Fruit fly (Drosophila melanogaster) whole organism, embryonic: ENCODE measurements around the gene Chd64.

Experiments used
- BEAF-32 ChIP-seq: fragments of 200-800 bp; sonication (Bioruptor generic); optimal IDR thresholded peaks from 3 replicates; lab custom pipeline; 2017; ENCODE audit warnings: missing biosample characterization, missing genetic modification characterization, mild to moderate bottlenecking, moderate library complexity, missing genetic modification reagents
- CG11398 ChIP-seq: fragments of 200-800 bp; sonication (Bioruptor generic); optimal IDR thresholded peaks from 2 replicates; lab custom pipeline; 2016; ENCODE audit warnings: missing biosample characterization, missing genetic modification characterization
- CG12299 ChIP-seq: fragments of 200-800 bp; sonication (Bioruptor generic); optimal IDR thresholded peaks from 2 replicates; lab custom pipeline; 2018; ENCODE audit warnings: missing biosample characterization, mild to moderate bottlenecking, missing genetic modification characterization
- CG1233 ChIP-seq: fragments of 200-800 bp; sonication (Bioruptor generic); optimal IDR thresholded peaks from 4 replicates; lab custom pipeline; 2018; ENCODE audit warnings: missing biosample characterization, mild to moderate bottlenecking, missing genetic modification characterization
- CG12659 ChIP-seq: fragments of 200-800 bp; sonication (Bioruptor generic); optimal IDR thresholded peaks from 3 replicates; lab custom pipeline; 2017; ENCODE audit warnings: mild to moderate bottlenecking, missing biosample characterization, missing genetic modification reagents, missing genetic modification characterization
- CG17802 ChIP-seq: fragments of 200-800 bp; sonication (Bioruptor generic); optimal IDR thresholded peaks from 2 replicates; lab custom pipeline; 2018; ENCODE audit warnings: missing biosample characterization, mild to moderate bottlenecking, missing genetic modification characterization, moderate library complexity
- CG31441 ChIP-seq: fragments of 200-800 bp; sonication (Bioruptor generic); IDR thresholded peaks from 2 replicates; pipeline ENCODE4 v1.3.6; 2022; ENCODE audit warnings: missing biosample characterization, missing genetic modification characterization
- CG32532 ChIP-seq: fragments of 200-800 bp; sonication (Bioruptor generic); IDR thresholded peaks from 2 replicates; pipeline ENCODE4 v1.3.6; 2022; ENCODE audit warnings: missing biosample characterization, missing genetic modification characterization
- CG34224 ChIP-seq: fragments of 200-800 bp; sonication (Bioruptor generic); IDR thresholded peaks from 3 replicates; pipeline ENCODE4 v1.3.6; 2022; ENCODE audit warnings: missing biosample characterization, missing genetic modification characterization; ENCODE audit not compliant: partially characterized antibody
- CG42726 ChIP-seq: fragments of 200-800 bp; sonication (Bioruptor generic); IDR thresholded peaks from 2 replicates; pipeline ENCODE4 v1.3.6; 2022; ENCODE audit warnings: missing biosample characterization, missing genetic modification characterization; ENCODE audit not compliant: partially characterized antibody
- CG4282 ChIP-seq: fragments of 200-800 bp; sonication (Bioruptor generic); optimal IDR thresholded peaks from 2 replicates; lab custom pipeline; 2016; ENCODE audit warnings: missing biosample characterization, missing genetic modification characterization
- CG7963 ChIP-seq: fragments of 200-800 bp; sonication (Bioruptor generic); IDR thresholded peaks from 3 replicates; pipeline ENCODE4 v1.3.6; 2022; ENCODE audit warnings: missing biosample characterization, missing genetic modification characterization; ENCODE audit not compliant: partially characterized antibody
- CG8765 ChIP-seq: fragments of 200-800 bp; sonication (Bioruptor generic); IDR thresholded peaks from 2 replicates; pipeline ENCODE4 v1.3.6; 2022; ENCODE audit warnings: missing biosample characterization, missing genetic modification characterization
- CG8944 ChIP-seq: fragments of 200-800 bp; sonication (Bioruptor generic); optimal IDR thresholded peaks from 3 replicates; lab custom pipeline; 2016; ENCODE audit warnings: missing biosample characterization, missing genetic modification characterization
- D ChIP-seq, 2 experiments: fragments of 200-800 bp in 1 of 2; fragments of >200 bp in 1 of 2; sonication (Bioruptor generic) in 1 of 2; optimal IDR thresholded peaks; 2 replicates in 1 of 2; 3 replicates in 1 of 2; lab custom pipeline; 2017; ENCODE audit warnings: mild to moderate bottlenecking in 1 of 2, missing biosample characterization in 1 of 2, missing genetic modification characterization in 1 of 2, missing genetic modification reagents in 1 of 2
- Dll ChIP-seq: fragments of 200-800 bp; sonication (Bioruptor generic); IDR thresholded peaks from 4 replicates; pipeline ENCODE4 v1.3.6; 2022; ENCODE audit warnings: missing biosample characterization, missing genetic modification characterization; ENCODE audit not compliant: partially characterized antibody
- Dp ChIP-seq: fragments of 200-800 bp; sonication (Bioruptor generic); optimal IDR thresholded peaks from 2 replicates; lab custom pipeline; 2018; ENCODE audit warnings: missing biosample characterization, mild to moderate bottlenecking, missing genetic modification characterization, moderate library complexity
- E2f2 ChIP-seq: fragments of 200-800 bp; sonication (Bioruptor generic); IDR thresholded peaks from 2 replicates; pipeline ENCODE4 v1.3.6; 2022; ENCODE audit warnings: missing biosample characterization, missing genetic modification characterization
- Fer3 ChIP-seq: fragments of 200-800 bp; sonication (Bioruptor generic); optimal IDR thresholded peaks from 2 replicates; lab custom pipeline; 2018; ENCODE audit warnings: missing biosample characterization, mild to moderate bottlenecking, missing genetic modification characterization, moderate library complexity
- H15 ChIP-seq: fragments of 200-800 bp; sonication (Bioruptor generic); IDR thresholded peaks from 3 replicates; pipeline ENCODE4 v1.3.6; 2022; ENCODE audit warnings: missing biosample characterization, missing genetic modification characterization
- HHEX ChIP-seq: fragments of 200-800 bp; sonication (Bioruptor generic); optimal IDR thresholded peaks from 3 replicates; lab custom pipeline; 2017; ENCODE audit warnings: missing biosample characterization, mild to moderate bottlenecking, missing genetic modification characterization, missing genetic modification reagents
- HmgZ ChIP-seq: fragments of 200-800 bp; sonication (Bioruptor generic); optimal IDR thresholded peaks from 2 replicates; lab custom pipeline; 2018; ENCODE audit warnings: missing biosample characterization, mild to moderate bottlenecking, missing genetic modification characterization
- Lhr ChIP-seq: fragments of 200-800 bp; sonication (Bioruptor generic); optimal IDR thresholded peaks from 3 replicates; lab custom pipeline; 2017; ENCODE audit warnings: mild to moderate bottlenecking, missing biosample characterization, missing genetic modification reagents, missing genetic modification characterization
- Mad ChIP-seq: fragments of 200-800 bp; sonication (Bioruptor generic); optimal IDR thresholded peaks from 2 replicates; lab custom pipeline; 2016; ENCODE audit warnings: missing biosample characterization, missing genetic modification characterization
- Oaz ChIP-seq: fragments of 200-800 bp; sonication (Bioruptor generic); IDR thresholded peaks from 2 replicates; pipeline ENCODE4 v1.3.6; 2022; ENCODE audit warnings: missing biosample characterization, missing genetic modification characterization
- Taf1 ChIP-seq: fragments of 200-800 bp; sonication (Bioruptor generic); IDR thresholded peaks from 2 replicates; pipeline ENCODE4 v1.3.6; 2022; ENCODE audit warnings: missing biosample characterization, missing genetic modification characterization
- Trl ChIP-seq, 3 experiments: fragments of >200 bp in 2 of 3; fragments of 200-800 bp in 1 of 3; sonication (Bioruptor generic) in 1 of 3; optimal IDR thresholded peaks; 2 replicates in 1 of 3; 3 replicates in 2 of 3; lab custom pipeline; 2016 to 2017; ENCODE audit warnings: missing biosample characterization in 1 of 3, missing genetic modification characterization in 1 of 3
- Xrp1 ChIP-seq: fragments of 200-800 bp; sonication (Bioruptor generic); IDR thresholded peaks from 2 replicates; pipeline ENCODE4 v1.3.6; 2022; ENCODE audit warnings: missing biosample characterization, missing genetic modification characterization
- abd-A ChIP-seq: fragments of 200-800 bp; sonication (Bioruptor generic); optimal IDR thresholded peaks from 3 replicates; lab custom pipeline; 2019; ENCODE audit warnings: missing biosample characterization, mild to moderate bottlenecking, missing genetic modification characterization, moderate library complexity
- bbx ChIP-seq: fragments of 200-800 bp; sonication (Bioruptor generic); IDR thresholded peaks from 2 replicates; pipeline ENCODE4 v1.3.6; 2022; ENCODE audit warnings: missing biosample characterization, missing genetic modification characterization; ENCODE audit not compliant: partially characterized antibody
- dati ChIP-seq: fragments of 200-800 bp; sonication (Bioruptor generic); IDR thresholded peaks from 2 replicates; pipeline ENCODE4 v1.3.6; 2022; ENCODE audit warnings: missing biosample characterization, missing genetic modification characterization
- exex ChIP-seq: fragments of 200-800 bp; sonication (Bioruptor generic); optimal IDR thresholded peaks from 4 replicates; lab custom pipeline; 2018; ENCODE audit warnings: missing biosample characterization, mild to moderate bottlenecking, missing genetic modification characterization, moderate library complexity
- insv ChIP-seq, 2 experiments: fragments of 200-800 bp; sonication (Bioruptor generic); optimal IDR thresholded peaks; 3 replicates each; lab custom pipeline; 2016 to 2018; ENCODE audit warnings: missing biosample characterization in 2 of 2, missing genetic modification characterization in 2 of 2
- nerfin-1 ChIP-seq: fragments of 200-800 bp; sonication (Bioruptor generic); optimal IDR thresholded peaks from 3 replicates; lab custom pipeline; 2019; ENCODE audit warnings: missing biosample characterization, mild to moderate bottlenecking, missing genetic modification characterization, moderate library complexity
- nerfin-2 ChIP-seq: fragments of 200-800 bp; sonication (Bioruptor generic); IDR thresholded peaks from 2 replicates; pipeline ENCODE4 v1.3.6; 2022; ENCODE audit warnings: missing biosample characterization, missing genetic modification characterization; ENCODE audit not compliant: partially characterized antibody
- oc ChIP-seq: fragments of 200-800 bp; sonication (Bioruptor generic); optimal IDR thresholded peaks from 2 replicates; lab custom pipeline; 2018; ENCODE audit warnings: missing biosample characterization, mild to moderate bottlenecking, missing genetic modification characterization, moderate library complexity
- onecut ChIP-seq: fragments of 200-800 bp; sonication (Bioruptor generic); IDR thresholded peaks from 2 replicates; pipeline ENCODE4 v1.3.6; 2022; ENCODE audit warnings: missing biosample characterization, missing genetic modification characterization
- p53 ChIP-seq: fragments of 200-800 bp; sonication (Bioruptor generic); optimal IDR thresholded peaks from 2 replicates; lab custom pipeline; 2016; ENCODE audit warnings: missing biosample characterization, missing genetic modification characterization
- pita ChIP-seq: fragments of 200-800 bp; sonication (Bioruptor generic); optimal IDR thresholded peaks from 2 replicates; lab custom pipeline; 2017; ENCODE audit warnings: missing biosample characterization, mild to moderate bottlenecking, missing genetic modification characterization
- pzg ChIP-seq: fragments of 200-800 bp; sonication (Bioruptor generic); optimal IDR thresholded peaks from 3 replicates; lab custom pipeline; 2018; ENCODE audit warnings: missing biosample characterization, mild to moderate bottlenecking, missing genetic modification characterization, moderate library complexity
- sc ChIP-seq, 3 experiments: fragments of >200 bp in 2 of 3; fragments of 200-800 bp in 1 of 3; sonication (Bioruptor generic) in 1 of 3; optimal IDR thresholded peaks; 2 replicates in 2 of 3; 3 replicates in 1 of 3; lab custom pipeline; 2017; ENCODE audit warnings: mild to moderate bottlenecking in 1 of 3, missing biosample characterization in 1 of 3, missing genetic modification characterization in 1 of 3, missing genetic modification reagents in 1 of 3
- slou ChIP-seq: fragments of 200-800 bp; sonication (Bioruptor generic); optimal IDR thresholded peaks from 3 replicates; lab custom pipeline; 2016; ENCODE audit warnings: missing biosample characterization, missing genetic modification characterization
- sug ChIP-seq: fragments of 200-800 bp; optimal IDR thresholded peaks from 2 replicates; lab custom pipeline; 2019; ENCODE audit warnings: missing biosample characterization, mild to moderate bottlenecking, missing genetic modification characterization, moderate library complexity
- unc-4 ChIP-seq: fragments of 200-800 bp; sonication (Bioruptor generic); IDR thresholded peaks from 2 replicates; pipeline ENCODE4 v1.3.6; 2022; ENCODE audit warnings: missing biosample characterization, missing genetic modification characterization; ENCODE audit not compliant: partially characterized antibody
- vnd ChIP-seq: fragments of 200-800 bp; sonication (Bioruptor generic); IDR thresholded peaks from 3 replicates; pipeline ENCODE4 v1.3.6; 2022; ENCODE audit warnings: missing biosample characterization, missing genetic modification characterization; ENCODE audit not compliant: partially characterized antibody
- zen2 ChIP-seq: fragments of 200-800 bp; sonication (Bioruptor generic); IDR thresholded peaks from 3 replicates; pipeline ENCODE4 v1.3.6; 2022; ENCODE audit warnings: missing biosample characterization, missing genetic modification characterization; ENCODE audit not compliant: partially characterized antibody

Gene Chd64

dm6 chr3L:4138804-4139521 is 16.8 kb upstream of the Chd64 start, which contains the start of the genes Rop and Ras64B (continued):
- peak; percentile 26 for TF ChIP-seq p53 (GFP tag; lab: Kevin White, UChicago)
- no peak for TF ChIP-seq exex (tag; lab: Kevin White, UChicago)
- TF ChIP-seq abd-A (tag; lab: Kevin White, UChicago): no peak
- TF ChIP-seq CG31441 (GFP tag; lab: Robert Waterston, UW): peak; percentile 30; the same call in 1 of the 2 replicates
- TF ChIP-seq CG34224: peak; percentile 86
- TF ChIP-seq nerfin-1 (tag; lab: Kevin White, UChicago): peak; percentile 39
- peak; percentile 83 for TF ChIP-seq CG42726 (GFP tag; lab: Robert Waterston, UW)
- peak; percentile 86 for TF ChIP-seq CG12659 (GFP tag; lab: Kevin White, UChicago)
- TF ChIP-seq HHEX (GFP tag; lab: Kevin White, UChicago): peak; percentile 38
- no peak for TF ChIP-seq H15 (GFP tag; lab: Robert Waterston, UW)
- no peak for TF ChIP-seq Fer3 (tag; lab: Kevin White, UChicago)
- TF ChIP-seq CG17802 (tag; lab: Kevin White, UChicago): no peak
- no peak for TF ChIP-seq Xrp1 (GFP tag; lab: Robert Waterston, UW)
- peak; percentile 81 for TF ChIP-seq Dll (GFP tag; lab: Robert Waterston, UW)
- no peak for TF ChIP-seq oc
- TF ChIP-seq vnd: peak; percentile 63; the same call in 2 of the 3 replicates
- no peak; the same call in 1 of the 3 replicates for TF ChIP-seq zen2
- no peak for TF ChIP-seq CG8765 (GFP tag; lab: Robert Waterston, UW)
- TF ChIP-seq sug: peak; percentile 49
- no peak for TF ChIP-seq Oaz
- peak; percentile 50 for TF ChIP-seq nerfin-2 (GFP tag; lab: Robert Waterston, UW)
- peak; percentile 14 for TF ChIP-seq CG11398
- no peak for TF ChIP-seq CG1233 (GFP tag; lab: Kevin White, UChicago)
- TF ChIP-seq unc-4 (GFP tag; lab: Robert Waterston, UW): peak; percentile 89
- TF ChIP-seq Taf1 (GFP tag; lab: Robert Waterston, UW): no peak
- peak; percentile 81 for TF ChIP-seq bbx (GFP tag; lab: Robert Waterston, UW)
- no peak for TF ChIP-seq CG8944 (GFP tag; lab: Kevin White, UChicago)
- TF ChIP-seq CG12299: peak; percentile 2
- TF ChIP-seq Mad (GFP tag; lab: Kevin White, UChicago): no peak
- TF ChIP-seq sc (optimal IDR thresholded peaks at IDR 0.05; lab: Kevin White, UChicago): no peak
- TF ChIP-seq sc (GFP tag; optimal IDR thresholded peaks at IDR 0.05; lab: Kevin White, UChicago): no peak
- peak; percentile 89 for TF ChIP-seq HmgZ (tag; lab: Kevin White, UChicago)
- peak; percentile 71 for TF ChIP-seq pita
- peak; percentile 59 for TF ChIP-seq Dp (GFP tag; lab: Kevin White, UChicago)
- TF ChIP-seq slou: no peak
- peak; percentile 77 for TF ChIP-seq CG7963 (GFP tag; lab: Robert Waterston, UW)
- TF ChIP-seq D (optimal IDR thresholded peaks at IDR 0.05; lab: Kevin White, UChicago): no peak
- TF ChIP-seq D (GFP tag; optimal IDR thresholded peaks at IDR 0.05; lab: Kevin White, UChicago): no peak
- TF ChIP-seq BEAF-32: peak; percentile 98
- no peak for TF ChIP-seq CG4282 (GFP tag; lab: Kevin White, UChicago)
- peak; percentile 41; the same call in 1 of the 2 replicates for TF ChIP-seq CG32532 (GFP tag; lab: Robert Waterston, UW)
- TF ChIP-seq insv (GFP tag; optimal IDR thresholded peaks at IDR 0.05; lab: Kevin White, UChicago): peak in 1 of 2 experiments; percentile 33
- no peak for TF ChIP-seq Trl (optimal IDR thresholded peaks at IDR 0.05; lab: Kevin White, UChicago)
- peak; percentile 10 for TF ChIP-seq Trl (GFP tag; optimal IDR thresholded peaks at IDR 0.05; lab: Kevin White, UChicago)
- TF ChIP-seq pzg (GFP tag; lab: Kevin White, UChicago): peak; percentile 99
- TF ChIP-seq onecut (GFP tag; lab: Robert Waterston, UW): 0 out of 2 replicates have a peak, but pooled peaks have one; percentile 1
- TF ChIP-seq dati: no peak
- TF ChIP-seq E2f2 (GFP tag; lab: Robert Waterston, UW): peak; percentile 58
- peak; percentile 73 for TF ChIP-seq Lhr (GFP tag; lab: Kevin White, UChicago)
